Fruit fly (Drosophila melanogaster): ENCODE measurements around the gene spn-A.

Gene spn-A

dm6 chr3R:30091795-30092699 lies 36.2 kb upstream of the spn-A start (continued):
- TF ChIP-seq CTCF (GFP tag; optimal IDR thresholded peaks at IDR 0.05) (no peak), CG14050 (GFP tag; IDR thresholded peaks at IDR 0.05) (no peak), dpn (GFP tag; optimal IDR thresholded peaks at IDR 0.05) (no peak), CG10979 (tag; optimal IDR thresholded peaks at IDR 0.05) (no peak), CG10959 (GFP tag; IDR thresholded peaks at IDR 0.05) (no peak), zen2 (GFP tag; IDR thresholded peaks at IDR 0.05; ENCODE audit: partially characterized antibody) (no peak), kay (GFP tag; optimal IDR thresholded peaks at IDR 0.05) (no peak), ac (GFP tag; optimal IDR thresholded peaks at IDR 0.05) (no peak), CG3838 (GFP tag; optimal IDR thresholded peaks at IDR 0.05) (no peak), sob (GFP tag; IDR thresholded peaks at IDR 0.05) (no peak), Hmx (GFP tag; optimal IDR thresholded peaks at IDR 0.05) (no peak), Ets65A (GFP tag) (peak; percentile 10), Ravus (GFP tag; IDR thresholded peaks at IDR 0.05) (no peak), croc (GFP tag; conservative IDR thresholded peaks at IDR 0.05) (no peak), tup (GFP tag; optimal IDR thresholded peaks at IDR 0.05) (no peak), Trl (optimal IDR thresholded peaks at IDR 0.05) (no peak), Trl (GFP tag; optimal IDR thresholded peaks at IDR 0.05) (no peak), wek (GFP tag; optimal IDR thresholded peaks at IDR 0.05) (no peak), Deaf1 (tag; optimal IDR thresholded peaks at IDR 0.05) (no peak), Spps (tag; optimal IDR thresholded peaks at IDR 0.05) (no peak), sr (GFP tag; IDR thresholded peaks at IDR 0.05) (peak; percentile 88), CG12744 (GFP tag; optimal IDR thresholded peaks at IDR 0.05) (no peak), exex (tag; optimal IDR thresholded peaks at IDR 0.05) (no peak), pros (GFP tag; optimal IDR thresholded peaks at IDR 0.05) (no peak), MESR4 (GFP tag; optimal IDR thresholded peaks at IDR 0.05) (no peak), CG10147 (GFP tag; optimal IDR thresholded peaks at IDR 0.05) (no peak), eyg (GFP tag; optimal IDR thresholded peaks at IDR 0.05) (no peak), fd96Cb (tag; optimal IDR thresholded peaks at IDR 0.05) (no peak), psq (GFP tag; optimal IDR thresholded peaks at IDR 0.05) (no peak), Hr39 (optimal IDR thresholded peaks at IDR 0.05) (no peak)

- peak; percentile 46 for TF ChIP-seq ewg (GFP tag; optimal IDR thresholded peaks at IDR 0.05)
- no peak for TF ChIP-seq dm (GFP tag; optimal IDR thresholded peaks at IDR 0.05)
- TF ChIP-seq cg (GFP tag; optimal IDR thresholded peaks at IDR 0.05), result peak; percentile 12
- TF ChIP-seq Blimp-1 (GFP tag; optimal IDR thresholded peaks at IDR 0.05), result peak; percentile 94
- peak in 1 of 2 experiments; percentile 90 for TF ChIP-seq Pdp1 (GFP tag; optimal IDR thresholded peaks at IDR 0.05)
- TF ChIP-seq MESR4 (GFP tag; optimal IDR thresholded peaks at IDR 0.05), result no peak
- TF ChIP-seq HLH4C (GFP tag; IDR thresholded peaks at IDR 0.05; ENCODE audit: partially characterized antibody), result peak; percentile 27; the same call in 1 of the 3 replicates
- TF ChIP-seq Dref (GFP tag; IDR thresholded peaks at IDR 0.05), result no peak
- no peak for TF ChIP-seq mirr (GFP tag; optimal IDR thresholded peaks at IDR 0.05)
- no peak for TF ChIP-seq CG3065 (GFP tag; optimal IDR thresholded peaks at IDR 0.05)
- peak; percentile 77 for TF ChIP-seq CG13894 (tag; optimal IDR thresholded peaks at IDR 0.05)
- no peak for TF ChIP-seq insv (GFP tag; optimal IDR thresholded peaks at IDR 0.05)
- TF ChIP-seq CG3163 (GFP tag; optimal IDR thresholded peaks at IDR 0.05), result peak; percentile 74
- peak; percentile 43 for TF ChIP-seq Ets65A (GFP tag)
- peak; percentile 53 for TF ChIP-seq sd (tag; optimal IDR thresholded peaks at IDR 0.05)
- TF ChIP-seq CG11504 (tag; optimal IDR thresholded peaks at IDR 0.05), result no peak
- no peak for TF ChIP-seq CG14667 (GFP tag; IDR thresholded peaks at IDR 0.05)
- TF ChIP-seq Rfx (GFP tag; IDR thresholded peaks at IDR 0.05), result 0 out of 2 replicates have a peak, but pooled peaks have one; percentile 19
- TF ChIP-seq abd-A (tag; optimal IDR thresholded peaks at IDR 0.05), result peak; percentile 8
- peak; percentile 72 for TF ChIP-seq crol (GFP tag; IDR thresholded peaks at IDR 0.05)
- peak; percentile 32 for TF ChIP-seq nom (GFP tag; optimal IDR thresholded peaks at IDR 0.05)
These were observed 34.6 kb upstream of the spn-A start for dm6 chr3R:30090261-30091006.
